Fruit fly (Drosophila melanogaster): Measurements from ENCODE around the gene ND-13B.

Gene ND-13B

dm6 chr3L:10665433-10666150, 28.3 kb downstream of the ND-13B start (continued):
- peak; percentile 81 for TF ChIP-seq HLH54F (GFP tag; optimal IDR thresholded peaks at IDR 0.05)
- peak; percentile 97 for TF ChIP-seq bcd (GFP tag; optimal IDR thresholded peaks at IDR 0.05)
- TF ChIP-seq unc-4 (GFP tag; IDR thresholded peaks at IDR 0.05; ENCODE audit: partially characterized antibody), result no peak
- peak; percentile 15; the same call in 1 of the 2 replicates for TF ChIP-seq crol (GFP tag; IDR thresholded peaks at IDR 0.05)
- TF ChIP-seq exex (tag; optimal IDR thresholded peaks at IDR 0.05), result peak; percentile 88
- peak; percentile 23; the same call in 1 of the 2 replicates for TF ChIP-seq Dip2 (GFP tag; IDR thresholded peaks at IDR 0.05)
- peak; percentile 25 for TF ChIP-seq Sry-δ (GFP tag; optimal IDR thresholded peaks at IDR 0.05)
- peak; percentile 74 for TF ChIP-seq CG7786 (GFP tag; optimal IDR thresholded peaks at IDR 0.05)
- TF ChIP-seq CG17912 (GFP tag; optimal IDR thresholded peaks at IDR 0.05), result peak; percentile 87
- peak; percentile 99 for TF ChIP-seq odd (GFP tag; optimal IDR thresholded peaks at IDR 0.05)
- peak; percentile 95 for TF ChIP-seq CG3065 (GFP tag; optimal IDR thresholded peaks at IDR 0.05)
- TF ChIP-seq Blimp-1 (GFP tag; optimal IDR thresholded peaks at IDR 0.05), result peak; percentile 96
- peak; percentile 91 for TF ChIP-seq abd-A (tag; optimal IDR thresholded peaks at IDR 0.05)
- TF ChIP-seq ranshi (GFP tag; IDR thresholded peaks at IDR 0.05), result peak; percentile 81
- TF ChIP-seq D19A (tag; optimal IDR thresholded peaks at IDR 0.05), result peak; percentile 96
- TF ChIP-seq ind (GFP tag; optimal IDR thresholded peaks at IDR 0.05), result peak; percentile 92
- peak; percentile 92 for TF ChIP-seq CG13123 (GFP tag; optimal IDR thresholded peaks at IDR 0.05)
- TF ChIP-seq Pdp1 (GFP tag; optimal IDR thresholded peaks at IDR 0.05), result peak; percentile 88 to 94
- TF ChIP-seq CG17385 (GFP tag; optimal IDR thresholded peaks at IDR 0.05), result peak; percentile 96
- TF ChIP-seq lbe (GFP tag; optimal IDR thresholded peaks at IDR 0.05), result peak; percentile 95
- peak; percentile 98 for TF ChIP-seq Med (GFP tag)
- TF ChIP-seq TFAM (GFP tag; optimal IDR thresholded peaks at IDR 0.05), result peak; percentile 90
- peak; percentile 90 for TF ChIP-seq CG7271 (tag; optimal IDR thresholded peaks at IDR 0.05)
- TF ChIP-seq pzg (GFP tag; optimal IDR thresholded peaks at IDR 0.05), result no peak
- TF ChIP-seq nom (GFP tag; optimal IDR thresholded peaks at IDR 0.05), result peak; percentile 96
- peak; percentile 71 for TF ChIP-seq dm (GFP tag; optimal IDR thresholded peaks at IDR 0.05)
- peak; percentile 59 for TF ChIP-seq Rx (GFP tag; IDR thresholded peaks at IDR 0.05)
- no peak for TF ChIP-seq h (optimal IDR thresholded peaks at IDR 0.05)
- peak; percentile 97 for TF ChIP-seq NfI (GFP tag; optimal IDR thresholded peaks at IDR 0.05)
- TF ChIP-seq CG8388 (GFP tag; optimal IDR thresholded peaks at IDR 0.05), result peak; percentile 98
- TF ChIP-seq Opbp (GFP tag; IDR thresholded peaks at IDR 0.05; ENCODE audit: partially characterized antibody), result no peak
- TF ChIP-seq CG9932 (GFP tag; IDR thresholded peaks at IDR 0.05), result peak; percentile 79
- peak; percentile 44 for TF ChIP-seq CG9876 (GFP tag; optimal IDR thresholded peaks at IDR 0.05)
- TF ChIP-seq CG18476 (GFP tag; optimal IDR thresholded peaks at IDR 0.05), result peak; percentile 95
- TF ChIP-seq CG32772 (GFP tag; IDR thresholded peaks at IDR 0.05), result peak; percentile 90
- peak; percentile 98 for TF ChIP-seq sens (GFP tag)
- no peak for TF ChIP-seq amos (GFP tag; IDR thresholded peaks at IDR 0.05; ENCODE audit: partially characterized antibody)
- TF ChIP-seq Nf-YA (GFP tag; IDR thresholded peaks at IDR 0.05), result peak; percentile 65
- TF ChIP-seq CG18599 (GFP tag; optimal IDR thresholded peaks at IDR 0.05), result peak; percentile 96
- peak; percentile 95 for TF ChIP-seq BtbVII (GFP tag; optimal IDR thresholded peaks at IDR 0.05)
- TF ChIP-seq da (GFP tag; optimal IDR thresholded peaks at IDR 0.05), result peak; percentile 52
- TF ChIP-seq sr (GFP tag; IDR thresholded peaks at IDR 0.05), result no peak
- peak; percentile 96 for TF ChIP-seq CG6689 (GFP tag; IDR thresholded peaks at IDR 0.05)
- TF ChIP-seq p53 (GFP tag; optimal IDR thresholded peaks at IDR 0.05), result peak; percentile 74
- peak; percentile 94 for TF ChIP-seq cg (GFP tag; optimal IDR thresholded peaks at IDR 0.05)
- peak; percentile 68 for TF ChIP-seq psq (GFP tag; optimal IDR thresholded peaks at IDR 0.05)
- TF ChIP-seq CG32532 (GFP tag; IDR thresholded peaks at IDR 0.05), result peak; percentile 91
- peak; percentile 75 for TF ChIP-seq CG3995 (GFP tag; optimal IDR thresholded peaks at IDR 0.05)
- TF ChIP-seq sqz (GFP tag; optimal IDR thresholded peaks at IDR 0.05), result peak; percentile 98
- peak; percentile 41; the same call in 1 of the 3 replicates for TF ChIP-seq Optix (GFP tag; IDR thresholded peaks at IDR 0.05)
